Fruit fly (Drosophila melanogaster): ENCODE data around the gene Acbp4.

Gene Acbp4

DNA sequence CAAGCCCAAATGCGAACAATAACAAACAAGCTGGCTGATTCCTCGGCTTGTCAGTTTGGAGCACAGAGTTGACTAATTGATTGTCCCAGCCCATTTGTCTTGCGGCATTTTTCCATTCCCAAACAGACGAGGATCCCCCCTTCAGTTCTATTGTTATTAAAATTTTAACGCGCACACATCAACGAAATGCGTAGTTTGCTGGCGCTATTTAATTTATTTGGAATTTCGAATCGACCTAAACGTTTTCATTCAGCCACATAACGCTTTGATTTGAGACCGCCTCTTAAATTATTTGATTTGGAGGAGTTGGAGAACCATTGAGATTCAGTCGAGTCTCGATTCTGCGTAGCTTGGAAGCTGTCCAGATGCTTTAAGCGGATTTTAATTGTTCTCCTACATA is 12.1 kb downstream of the Acbp4 start:
- no peak for TF ChIP-seq CG8159 (tag; optimal IDR thresholded peaks at IDR 0.05)
- TF ChIP-seq CG12605 (GFP tag; IDR thresholded peaks at IDR 0.05), result no peak
- no peak for TF ChIP-seq CG17806 (tag; optimal IDR thresholded peaks at IDR 0.05)
- no peak for TF ChIP-seq Pif1B (GFP tag; optimal IDR thresholded peaks at IDR 0.05)
- TF ChIP-seq CG34367 (tag; optimal IDR thresholded peaks at IDR 0.05), result no peak
- no peak for TF ChIP-seq CG8301 (tag; optimal IDR thresholded peaks at IDR 0.05)
- no peak for TF ChIP-seq CG14655 (GFP tag; optimal IDR thresholded peaks at IDR 0.05)
- TF ChIP-seq fd96Ca (GFP tag; IDR thresholded peaks at IDR 0.05), result no peak
- TF ChIP-seq Pif1A (GFP tag; optimal IDR thresholded peaks at IDR 0.05), result no peak
- TF ChIP-seq CG9948 (tag; optimal IDR thresholded peaks at IDR 0.05), result no peak

DNA sequence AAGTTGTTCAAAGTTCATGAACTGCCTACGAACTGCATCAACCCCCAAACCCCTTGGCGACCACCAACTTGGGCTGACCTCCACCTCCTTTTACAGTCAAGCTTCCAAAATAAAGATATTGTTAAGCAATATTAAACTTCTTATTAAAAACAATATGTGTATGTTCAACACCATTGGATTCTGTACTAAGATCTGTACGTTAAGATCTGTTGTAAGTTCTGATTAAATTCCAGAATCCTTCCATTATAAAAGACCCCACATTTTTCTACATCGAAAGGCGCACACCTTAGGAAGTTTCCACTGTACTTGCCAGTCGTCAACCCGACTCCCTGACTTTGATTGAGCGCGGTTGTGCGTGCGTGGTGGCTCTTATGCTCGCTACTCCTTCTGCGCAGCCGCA is 15.1 kb downstream of the Acbp4 start:
- TF ChIP-seq CG15710 (tag; optimal IDR thresholded peaks at IDR 0.05), result peak; percentile 75
- no peak for TF ChIP-seq CG10348 (GFP tag; IDR thresholded peaks at IDR 0.05)
- peak; percentile 90 for TF ChIP-seq EcR (GFP tag; optimal IDR thresholded peaks at IDR 0.05)
- peak; percentile 72 for TF ChIP-seq CG8159 (tag; optimal IDR thresholded peaks at IDR 0.05)
- TF ChIP-seq fd96Ca (GFP tag; IDR thresholded peaks at IDR 0.05), result no peak
- TF ChIP-seq CG32121 (GFP tag; IDR thresholded peaks at IDR 0.05), result no peak
- peak; percentile 34 for TF ChIP-seq D1 (tag; optimal IDR thresholded peaks at IDR 0.05)
- TF ChIP-seq Snoo (tag; optimal IDR thresholded peaks at IDR 0.05), result no peak
- TF ChIP-seq CG8301 (tag; optimal IDR thresholded peaks at IDR 0.05), result no peak
- TF ChIP-seq CG12605 (GFP tag; IDR thresholded peaks at IDR 0.05), result no peak
- peak; percentile 56 for TF ChIP-seq CG34367 (tag; optimal IDR thresholded peaks at IDR 0.05)
- peak; percentile 31 for TF ChIP-seq CG13204 (GFP tag; optimal IDR thresholded peaks at IDR 0.05)
- TF ChIP-seq rn (GFP tag; IDR thresholded peaks at IDR 0.05), result no peak
- peak; percentile 65 for TF ChIP-seq Pif1A (GFP tag; optimal IDR thresholded peaks at IDR 0.05)
- TF ChIP-seq CG17806 (tag; optimal IDR thresholded peaks at IDR 0.05), result peak; percentile 61
- peak; percentile 60 for TF ChIP-seq CG9948 (tag; optimal IDR thresholded peaks at IDR 0.05)
- 0 out of 3 replicates have a peak, but pooled peaks have one; percentile 32 for TF ChIP-seq CG4496 (GFP tag; IDR thresholded peaks at IDR 0.05)
- peak; percentile 15 for TF ChIP-seq gl (tag; optimal IDR thresholded peaks at IDR 0.05)
- no peak for TF ChIP-seq Ets98B (GFP tag; IDR thresholded peaks at IDR 0.05)
- no peak for TF ChIP-seq Pif1B (GFP tag; optimal IDR thresholded peaks at IDR 0.05)
- peak; percentile 22 for TF ChIP-seq CG14655 (GFP tag; optimal IDR thresholded peaks at IDR 0.05)

DNA sequence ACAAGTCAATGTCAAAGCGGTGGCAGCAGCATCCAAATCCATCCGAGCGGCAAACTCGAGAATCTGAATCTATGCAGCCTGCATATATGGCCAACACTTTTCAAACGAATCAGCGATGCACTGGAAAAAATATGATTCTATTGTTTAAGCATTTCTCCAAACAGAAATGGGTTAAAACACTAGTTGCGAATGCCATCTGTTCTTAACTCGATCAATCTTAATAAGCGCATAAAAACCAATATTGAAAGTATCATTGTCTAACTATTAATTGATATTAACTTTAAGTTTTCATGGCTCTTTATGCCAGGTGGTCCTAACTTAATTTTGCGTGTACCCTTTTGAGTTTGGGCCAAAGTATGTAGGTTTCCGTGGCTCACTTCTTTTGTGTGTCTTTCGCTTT is 22.4 kb downstream of the Acbp4 start:
- TF ChIP-seq CG12605 (GFP tag; IDR thresholded peaks at IDR 0.05), result no peak
- no peak for TF ChIP-seq CG9948 (tag; optimal IDR thresholded peaks at IDR 0.05)
- no peak for TF ChIP-seq CG10348 (GFP tag; IDR thresholded peaks at IDR 0.05)
- no peak for TF ChIP-seq CG34367 (tag; optimal IDR thresholded peaks at IDR 0.05)
- TF ChIP-seq CG8301 (tag; optimal IDR thresholded peaks at IDR 0.05), result no peak
- peak; percentile 27 for TF ChIP-seq CG14655 (GFP tag; optimal IDR thresholded peaks at IDR 0.05)
- TF ChIP-seq gl (tag; optimal IDR thresholded peaks at IDR 0.05), result no peak
- TF ChIP-seq CG13204 (GFP tag; optimal IDR thresholded peaks at IDR 0.05), result no peak

DNA sequence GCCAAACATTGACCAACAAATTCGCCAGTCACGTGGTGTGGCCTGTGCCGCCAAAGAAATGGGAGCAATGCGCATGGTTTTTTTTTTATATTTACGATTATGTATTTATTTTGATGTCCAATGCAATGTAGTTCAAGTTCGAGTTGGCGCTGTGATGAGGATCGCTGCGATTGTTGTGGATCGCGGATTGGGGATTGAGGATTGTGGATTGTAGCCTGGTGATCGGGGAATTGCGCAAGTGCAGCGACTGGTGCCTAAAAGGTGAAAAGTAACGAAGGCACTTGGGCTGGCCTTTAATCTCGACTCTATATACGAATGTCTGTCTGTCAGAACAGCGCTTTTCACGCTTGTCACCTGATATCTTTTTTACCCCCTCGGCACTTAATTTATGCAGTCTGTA is 23.6 kb downstream of the Acbp4 start:
- no peak for TF ChIP-seq Ets98B (GFP tag; IDR thresholded peaks at IDR 0.05)
- no peak for TF ChIP-seq D1 (tag; optimal IDR thresholded peaks at IDR 0.05)
- no peak for TF ChIP-seq CG34367 (tag; optimal IDR thresholded peaks at IDR 0.05)
- no peak for TF ChIP-seq CG32121 (GFP tag; IDR thresholded peaks at IDR 0.05)
- no peak for TF ChIP-seq gl (tag; optimal IDR thresholded peaks at IDR 0.05)
- no peak for TF ChIP-seq CG9948 (tag; optimal IDR thresholded peaks at IDR 0.05)
- TF ChIP-seq CG13204 (GFP tag; optimal IDR thresholded peaks at IDR 0.05), result no peak
- TF ChIP-seq CG8301 (tag; optimal IDR thresholded peaks at IDR 0.05), result no peak
- no peak for TF ChIP-seq CG14655 (GFP tag; optimal IDR thresholded peaks at IDR 0.05)
- TF ChIP-seq CG8159 (tag; optimal IDR thresholded peaks at IDR 0.05), result no peak

DNA sequence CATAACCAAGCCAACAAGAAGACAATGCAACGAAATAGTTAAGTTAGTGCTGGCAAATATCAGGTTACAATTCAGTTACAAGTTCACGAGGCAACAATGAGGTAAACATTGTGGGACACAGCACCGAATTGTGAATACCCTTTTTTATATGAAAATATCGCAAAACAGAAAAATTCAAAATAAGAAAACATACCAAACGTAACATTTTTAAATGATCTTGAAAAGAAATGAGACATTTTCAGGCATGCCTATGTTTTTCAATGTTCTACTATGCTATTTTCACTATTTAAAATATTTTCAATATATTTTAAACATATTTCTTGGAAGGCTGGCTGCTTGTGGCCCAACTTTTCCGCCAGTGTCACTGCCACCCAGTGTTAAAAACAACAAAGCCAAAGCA is 24.1 kb downstream of the Acbp4 start:
- TF ChIP-seq fd96Ca (GFP tag; IDR thresholded peaks at IDR 0.05) (no peak), CG14655 (GFP tag; optimal IDR thresholded peaks at IDR 0.05) (peak; percentile 13), Snoo (tag; optimal IDR thresholded peaks at IDR 0.05) (no peak), CG4496 (GFP tag; IDR thresholded peaks at IDR 0.05) (peak; percentile 40; the same call in 1 of the 3 replicates), EcR (GFP tag; optimal IDR thresholded peaks at IDR 0.05) (no peak), CG12605 (GFP tag; IDR thresholded peaks at IDR 0.05) (no peak), rn (GFP tag; IDR thresholded peaks at IDR 0.05) (no peak), gl (tag; optimal IDR thresholded peaks at IDR 0.05) (no peak)

DNA sequence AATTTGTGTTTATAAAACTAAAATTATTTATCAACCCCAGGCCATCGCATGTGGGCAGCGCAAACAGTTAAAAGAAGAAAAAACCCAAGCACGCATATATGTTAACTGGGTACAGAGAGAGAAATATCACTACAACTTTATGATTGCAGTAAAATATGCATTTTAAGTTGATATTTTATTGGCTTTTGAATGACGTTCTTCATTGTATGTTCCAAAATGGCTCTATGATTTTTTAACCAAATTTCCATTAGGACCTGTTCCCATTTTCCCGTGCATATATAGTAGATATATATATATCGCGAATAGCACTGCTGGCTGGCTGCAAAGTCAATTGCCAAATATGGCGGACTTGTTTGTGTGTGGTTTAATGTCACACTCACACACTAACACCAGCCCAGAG is 31.5 kb downstream of the Acbp4 start:
- peak; percentile 20 for TF ChIP-seq Pif1A (GFP tag; optimal IDR thresholded peaks at IDR 0.05)
- peak; percentile 59; the same call in 1 of the 2 replicates for TF ChIP-seq CG32121 (GFP tag; IDR thresholded peaks at IDR 0.05)
- no peak for TF ChIP-seq CG12605 (GFP tag; IDR thresholded peaks at IDR 0.05)
- peak; percentile 35 for TF ChIP-seq CG8301 (tag; optimal IDR thresholded peaks at IDR 0.05)
- TF ChIP-seq rn (GFP tag; IDR thresholded peaks at IDR 0.05), result 0 out of 2 replicates have a peak, but pooled peaks have one; percentile 15
- no peak for TF ChIP-seq CG8159 (tag; optimal IDR thresholded peaks at IDR 0.05)
- no peak for TF ChIP-seq CG34367 (tag; optimal IDR thresholded peaks at IDR 0.05)
- TF ChIP-seq CG17806 (tag; optimal IDR thresholded peaks at IDR 0.05), result no peak
- TF ChIP-seq Ets98B (GFP tag; IDR thresholded peaks at IDR 0.05), result peak; percentile 74
- peak; percentile 71; the same call in 2 of the 3 replicates for TF ChIP-seq CG4496 (GFP tag; IDR thresholded peaks at IDR 0.05)
- peak; percentile 23 for TF ChIP-seq CG14655 (GFP tag; optimal IDR thresholded peaks at IDR 0.05)
- no peak for TF ChIP-seq D1 (tag; optimal IDR thresholded peaks at IDR 0.05)
- TF ChIP-seq Pif1B (GFP tag; optimal IDR thresholded peaks at IDR 0.05), result peak; percentile 7
